Worm (Caenorhabditis elegans) whole organism, late embryonic: ENCODE data around the gene cyp-14A3.

Experiments
- F13H6.1 ChIP-seq: sonication (generic microtip); optimal IDR thresholded peaks from 2 replicates; lab custom pipeline; 2016; ENCODE audit warnings: missing genetic modification characterization, missing compliant biosample characterization
- ama-1 ChIP-seq: fragments of 150-350 bp; optimal IDR thresholded peaks from 2 replicates; lab custom pipeline; 2014
- ceh-45 ChIP-seq: fragments of 200-800 bp; sonication (Bioruptor generic); IDR thresholded peaks from 2 replicates; pipeline ENCODE4 v1.3.6; 2022; ENCODE audit warnings: missing genetic modification reagents, missing genetic modification characterization, missing compliant biosample characterization
- ceh-6 ChIP-seq: fragments of 200-800 bp; sonication (Bioruptor generic); optimal IDR thresholded peaks from 2 replicates; lab custom pipeline; 2018; ENCODE audit warnings: mild to moderate bottlenecking, missing genetic modification characterization, missing compliant biosample characterization
- dmd-4 ChIP-seq: sonication (generic microtip); optimal IDR thresholded peaks from 2 replicates; lab custom pipeline; 2016; ENCODE audit warnings: borderline replicate concordance, missing genetic modification characterization, missing compliant biosample characterization
- fax-1 ChIP-seq: sonication (generic microtip); optimal IDR thresholded peaks from 2 replicates; lab custom pipeline; 2016; ENCODE audit warnings: missing genotype, missing genetic modification characterization, missing compliant biosample characterization
- pat-9 ChIP-seq: fragments of 200-800 bp; sonication (Bioruptor generic); optimal IDR thresholded peaks from 2 replicates; lab custom pipeline; 2018; ENCODE audit warnings: mild to moderate bottlenecking, missing genetic modification characterization, moderate library complexity, missing compliant biosample characterization
- pax-1 ChIP-seq: fragments of 150-350 bp; optimal IDR thresholded peaks from 2 replicates; lab custom pipeline; 2014; ENCODE audit warnings: missing biosample characterization, missing genetic modification characterization

DNA sequence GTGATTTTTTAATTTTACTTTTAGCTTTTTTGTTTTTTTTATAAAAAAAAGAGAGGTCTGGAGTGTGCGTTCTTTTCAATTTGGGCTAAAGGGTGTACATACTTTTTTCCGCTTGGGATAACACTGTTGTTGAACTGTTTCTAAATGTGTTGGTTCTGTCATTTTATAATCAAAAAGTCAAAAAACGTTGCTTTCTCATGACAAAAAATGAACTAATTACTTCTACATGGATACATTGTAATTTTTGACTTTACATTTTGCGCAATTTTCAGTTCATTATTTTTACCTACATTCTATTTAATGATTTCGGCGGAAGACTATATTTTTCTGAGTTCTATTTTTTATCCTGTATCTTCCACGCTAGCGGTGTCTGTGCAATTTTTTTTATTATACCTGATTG lies 17.5 kb upstream of the cyp-14A3 start, which contains the start of gene srd-38:
- TF ChIP-seq ceh-6 (no peak), pat-9 (tag; lab: Kevin White, UChicago) (no peak), pax-1 (tag; lab: Kevin White, UChicago) (no peak), F13H6.1 (no peak), ceh-45 (GFP tag; lab: Robert Waterston, UW) (no peak), dmd-4 (tag; lab: Kevin White, UChicago) (no peak), fax-1 (no peak), ama-1 (lab: Kevin White, UChicago) (no peak)
